Fruit fly (Drosophila melanogaster): ENCODE measurements around the gene Prosbeta7.

The Prosbeta7 gene

dm6 chr3R:5367512-5368169 lies 9.5 kb upstream of the Prosbeta7 start (continued):
- TF ChIP-seq Opbp (GFP tag; IDR thresholded peaks at IDR 0.05; ENCODE audit: partially characterized antibody) (peak; percentile 22; the same call in 1 of the 3 replicates), CG11456 (GFP tag; IDR thresholded peaks at IDR 0.05) (peak; percentile 51; the same call in 1 of the 3 replicates), croc (GFP tag; conservative IDR thresholded peaks at IDR 0.05) (no peak), E2f2 (GFP tag; IDR thresholded peaks at IDR 0.05) (no peak), Hand (GFP tag; optimal IDR thresholded peaks at IDR 0.05) (no peak), kay (GFP tag; optimal IDR thresholded peaks at IDR 0.05) (no peak), vvl (GFP tag; IDR thresholded peaks at IDR 0.05) (peak; percentile 12; the same call in 1 of the 2 replicates), knrl (GFP tag; IDR thresholded peaks at IDR 0.05; ENCODE audit: partially characterized antibody) (no peak), CG17359 (tag; optimal IDR thresholded peaks at IDR 0.05) (no peak), hth (optimal IDR thresholded peaks at IDR 0.05) (no peak), Hr51 (GFP tag; optimal IDR thresholded peaks at IDR 0.05) (no peak), psq (GFP tag; optimal IDR thresholded peaks at IDR 0.05) (no peak), CG17328 (GFP tag; IDR thresholded peaks at IDR 0.05) (0 out of 2 replicates have a peak, but pooled peaks have one; percentile 27), nerfin-1 (tag; optimal IDR thresholded peaks at IDR 0.05) (peak; percentile 98), CrebB (tag; optimal IDR thresholded peaks at IDR 0.05) (no peak), pb (GFP tag; optimal IDR thresholded peaks at IDR 0.05) (no peak), Doc3 (GFP tag; IDR thresholded peaks at IDR 0.05; ENCODE audit: partially characterized antibody) (no peak), Neu2 (GFP tag; optimal IDR thresholded peaks at IDR 0.05; ENCODE audit: borderline replicate concordance) (peak; percentile 42), CG9215 (GFP tag; IDR thresholded peaks at IDR 0.05) (no peak), CG13775 (GFP tag; optimal IDR thresholded peaks at IDR 0.05) (no peak), CkIIα-i1 (GFP tag; IDR thresholded peaks at IDR 0.05) (no peak), CG10431 (GFP tag; optimal IDR thresholded peaks at IDR 0.05) (peak; percentile 8), ac (GFP tag; optimal IDR thresholded peaks at IDR 0.05) (peak; percentile 81), CG34422 (GFP tag; IDR thresholded peaks at IDR 0.05) (peak; percentile 74; the same call in 2 of the 3 replicates), CG9932 (GFP tag; IDR thresholded peaks at IDR 0.05) (0 out of 2 replicates have a peak, but pooled peaks have one; percentile 7), ab (GFP tag; optimal IDR thresholded peaks at IDR 0.05) (no peak), TFAM (GFP tag; optimal IDR thresholded peaks at IDR 0.05) (no peak), al (GFP tag; IDR thresholded peaks at IDR 0.05) (no peak), CG15601 (tag; optimal IDR thresholded peaks at IDR 0.05) (no peak), CG8924 (tag; optimal IDR thresholded peaks at IDR 0.05) (no peak), ap (GFP tag; IDR thresholded peaks at IDR 0.05) (no peak), prd (optimal IDR thresholded peaks at IDR 0.05) (no peak), prd (GFP tag; IDR thresholded peaks at IDR 0.05) (no peak), CG7839 (tag; optimal IDR thresholded peaks at IDR 0.05) (no peak), hbn (GFP tag; IDR thresholded peaks at IDR 0.05; ENCODE audit: partially characterized antibody) (peak; percentile 44; the same call in 1 of the 2 replicates), HLHmδ (GFP tag; optimal IDR thresholded peaks at IDR 0.05) (peak; percentile 86), Drgx (GFP tag; IDR thresholded peaks at IDR 0.05) (peak; percentile 24; the same call in 1 of the 2 replicates), onecut (GFP tag; IDR thresholded peaks at IDR 0.05) (no peak), pita (GFP tag; optimal IDR thresholded peaks at IDR 0.05) (no peak), B-H2 (GFP tag; optimal IDR thresholded peaks at IDR 0.05) (peak; percentile 10), fd96Cb (tag; optimal IDR thresholded peaks at IDR 0.05) (no peak), C15 (GFP tag; IDR thresholded peaks at IDR 0.05) (no peak), CG32767 (GFP tag; IDR thresholded peaks at IDR 0.05) (peak; percentile 79), stc (GFP tag; IDR thresholded peaks at IDR 0.05) (no peak; the same call in 1 of the 2 replicates), Ptx1 (GFP tag; IDR thresholded peaks at IDR 0.05) (no peak), inv (GFP tag; IDR thresholded peaks at IDR 0.05; ENCODE audit: partially characterized antibody) (no peak), lbe (GFP tag; optimal IDR thresholded peaks at IDR 0.05) (no peak), CG2875 (GFP tag; optimal IDR thresholded peaks at IDR 0.05) (no peak), CG17568 (GFP tag; optimal IDR thresholded peaks at IDR 0.05) (no peak), MTF-1 (GFP tag; optimal IDR thresholded peaks at IDR 0.05; ENCODE audit: borderline replicate concordance) (peak; percentile 28)
